Worm (Caenorhabditis elegans) whole organism, L4 larva: ENCODE data around the gene M7.7.

Experiments used
- D1046.2 ChIP-seq: fragments of 200-800 bp; sonication (Bioruptor generic); IDR thresholded peaks from 2 replicates; pipeline ENCODE4 v1.3.6; 2022; ENCODE audit warnings: missing genetic modification characterization, missing compliant biosample characterization
- F10B5.3 ChIP-seq: sonication (generic microtip); optimal IDR thresholded peaks from 2 replicates; lab custom pipeline; 2016; ENCODE audit warnings: mild to moderate bottlenecking, missing genetic modification characterization, missing compliant biosample characterization
- F49E8.2 ChIP-seq: sonication (generic microtip); optimal IDR thresholded peaks from 2 replicates; lab custom pipeline; 2016; ENCODE audit warnings: missing compliant biosample characterization, mild to moderate bottlenecking, missing genetic modification characterization, borderline replicate concordance
- R02D3.7 ChIP-seq: fragments of 150-350 bp; sonication (generic microtip); optimal IDR thresholded peaks from 3 replicates; lab custom pipeline; 2014; ENCODE audit warnings: missing biosample characterization, missing genetic modification characterization
- Y48G9A.11 ChIP-seq: fragments of 200-800 bp; sonication (Bioruptor generic); IDR thresholded peaks from 2 replicates; pipeline ENCODE4 v1.3.6; 2022; ENCODE audit warnings: missing genetic modification reagents, missing genetic modification characterization, missing compliant biosample characterization
- Y5F2A.4 ChIP-seq: fragments of 200-800 bp; sonication (Bioruptor generic); optimal IDR thresholded peaks from 2 replicates; lab custom pipeline; 2018; ENCODE audit warnings: mild to moderate bottlenecking, missing genetic modification characterization, missing compliant biosample characterization
- aha-1 ChIP-seq: fragments of 150-350 bp; peaks from one replicate; lab custom pipeline; 2014; ENCODE audit warnings: missing biosample characterization, missing genetic modification characterization
- aly-2 ChIP-seq: sonication (generic microtip); optimal IDR thresholded peaks from 2 replicates; lab custom pipeline; 2018; ENCODE audit warnings: missing biosample characterization, missing genetic modification characterization
- ceh-28 ChIP-seq: fragments of 150-350 bp; optimal IDR thresholded peaks from 2 replicates; lab custom pipeline; 2014; ENCODE audit warnings: missing biosample characterization, missing genetic modification reagents, missing genetic modification characterization
- ceh-32 ChIP-seq: sonication (generic microtip); optimal IDR thresholded peaks from 2 replicates; lab custom pipeline; 2016; ENCODE audit warnings: mild to moderate bottlenecking, missing genetic modification characterization, missing compliant biosample characterization; ENCODE audit not compliant: poor library complexity
- ceh-62 ChIP-seq: sonication (generic microtip); optimal IDR thresholded peaks from 2 replicates; lab custom pipeline; 2017; ENCODE audit warnings: missing biosample characterization, missing genetic modification characterization
- ces-1 ChIP-seq: fragments of 150-350 bp; sonication (generic microtip); optimal IDR thresholded peaks from 4 replicates; lab custom pipeline; 2014; ENCODE audit warnings: missing biosample characterization, missing genetic modification reagents, missing genetic modification characterization
- daf-16 ChIP-seq, 3 experiments: sonication (generic microtip); optimal IDR thresholded peaks; 2 replicates each; lab custom pipeline; 2016 to 2017; ENCODE audit warnings: missing genetic modification characterization in 3 of 3, missing genetic modification reagents in 3 of 3, mild to moderate bottlenecking in 2 of 3, missing compliant biosample characterization in 2 of 3, missing biosample characterization in 1 of 3, moderate library complexity in 1 of 3
- dmd-6 ChIP-seq: fragments of 200-800 bp; sonication (Bioruptor generic); IDR thresholded peaks from 2 replicates; pipeline ENCODE4 v1.3.6; 2022; ENCODE audit warnings: missing genetic modification reagents, missing genetic modification characterization, missing compliant biosample characterization
- dmd-8 ChIP-seq: fragments of 200-800 bp; sonication (Bioruptor generic); IDR thresholded peaks from 2 replicates; pipeline ENCODE4 v1.3.6; 2022; ENCODE audit warnings: missing genetic modification characterization, missing compliant biosample characterization
- dpl-1 ChIP-seq: fragments of 150-350 bp; optimal IDR thresholded peaks from 2 replicates; lab custom pipeline; 2014; ENCODE audit warnings: missing biosample characterization, missing genetic modification reagents, missing genetic modification characterization
- dve-1 ChIP-seq: sonication (generic microtip); optimal IDR thresholded peaks from 2 replicates; lab custom pipeline; 2017; ENCODE audit warnings: antibody characterized with exemption, mild to moderate bottlenecking, missing genetic modification characterization, missing compliant biosample characterization; ENCODE audit not compliant: insufficient read depth
- fos-1 ChIP-seq: fragments of 150-350 bp; optimal IDR thresholded peaks from 2 replicates; lab custom pipeline; 2014; ENCODE audit warnings: missing biosample characterization, missing genetic modification characterization
- hmg-1.1 ChIP-seq: fragments of 200-800 bp; sonication (Bioruptor generic); IDR thresholded peaks from 2 replicates; pipeline ENCODE4 v1.3.6; 2022; ENCODE audit warnings: missing genetic modification reagents, missing genetic modification characterization, missing compliant biosample characterization
- lim-7 ChIP-seq: fragments of 200-800 bp; sonication (Bioruptor generic); IDR thresholded peaks from 2 replicates; pipeline ENCODE4 v1.3.6; 2022; ENCODE audit warnings: missing genetic modification characterization, missing compliant biosample characterization
- lin-1 ChIP-seq: fragments of 200-800 bp; sonication (Bioruptor generic); IDR thresholded peaks from 2 replicates; pipeline ENCODE4 v1.3.6; 2022; ENCODE audit warnings: missing genetic modification reagents, missing genetic modification characterization, missing compliant biosample characterization
- lin-39 ChIP-seq: fragments of 150-350 bp; optimal IDR thresholded peaks from 2 replicates; lab custom pipeline; 2014; ENCODE audit warnings: missing biosample characterization, missing genetic modification reagents, missing genetic modification characterization
- lir-3 ChIP-seq: sonication (generic microtip); optimal IDR thresholded peaks from 2 replicates; lab custom pipeline; 2016; ENCODE audit warnings: mild to moderate bottlenecking, missing genetic modification characterization, missing compliant biosample characterization
- madf-5 ChIP-seq, 2 experiments: fragments of 200-800 bp; sonication (Bioruptor generic); IDR thresholded peaks; 2 replicates each; pipeline ENCODE4 v1.3.6; 2022; ENCODE audit warnings: missing compliant biosample characterization in 2 of 2, missing genetic modification characterization in 2 of 2
- mdt-29 ChIP-seq: fragments of 200-800 bp; sonication (Bioruptor generic); IDR thresholded peaks from 2 replicates; pipeline ENCODE4 v1.3.6; 2022; ENCODE audit warnings: missing genetic modification reagents, missing genetic modification characterization, missing compliant biosample characterization
- mep-1 ChIP-seq: fragments of 150-350 bp; sonication (generic microtip); optimal IDR thresholded peaks from 3 replicates; lab custom pipeline; 2014; ENCODE audit warnings: missing biosample characterization, missing genetic modification characterization
- mes-2 ChIP-seq: sonication (generic microtip); optimal IDR thresholded peaks from 2 replicates; lab custom pipeline; 2016; ENCODE audit warnings: missing genotype, mild to moderate bottlenecking, missing genetic modification characterization, missing compliant biosample characterization; ENCODE audit not compliant: poor library complexity, severe bottlenecking
- mxl-2 ChIP-seq: fragments of 200-800 bp; sonication (Bioruptor generic); conservative IDR thresholded peaks from 2 replicates; pipeline ENCODE4 v1.3.6; 2022; ENCODE audit warnings: missing genetic modification reagents, missing genetic modification characterization, missing compliant biosample characterization
- nhr-10 ChIP-seq: fragments of 150-350 bp; optimal IDR thresholded peaks from 2 replicates; lab custom pipeline; 2014; ENCODE audit warnings: missing biosample characterization, missing genetic modification characterization
- nhr-102 ChIP-seq: sonication (generic microtip); optimal IDR thresholded peaks from 2 replicates; lab custom pipeline; 2016; ENCODE audit warnings: mild to moderate bottlenecking, missing genetic modification characterization, moderate library complexity, missing compliant biosample characterization
- nhr-11 ChIP-seq: fragments of 150-350 bp; optimal IDR thresholded peaks from 2 replicates; lab custom pipeline; 2014; ENCODE audit warnings: missing biosample characterization, missing genetic modification characterization
- nhr-237 ChIP-seq: sonication (generic microtip); optimal IDR thresholded peaks from 2 replicates; lab custom pipeline; 2017; ENCODE audit warnings: missing biosample characterization, missing genetic modification characterization
- nhr-28 ChIP-seq: fragments of 150-350 bp; optimal IDR thresholded peaks from 2 replicates; lab custom pipeline; 2014; ENCODE audit warnings: missing biosample characterization, missing genetic modification characterization
- nhr-48 ChIP-seq: sonication (generic microtip); optimal IDR thresholded peaks from 2 replicates; lab custom pipeline; 2016; ENCODE audit warnings: mild to moderate bottlenecking, missing genetic modification characterization, missing compliant biosample characterization
- nhr-6 ChIP-seq: fragments of 150-350 bp; optimal IDR thresholded peaks from 2 replicates; lab custom pipeline; 2014; ENCODE audit warnings: missing biosample characterization, missing genetic modification characterization
- nhr-76 ChIP-seq: fragments of 150-350 bp; optimal IDR thresholded peaks from 2 replicates; lab custom pipeline; 2014; ENCODE audit warnings: missing biosample characterization, missing genetic modification characterization
- pha-4 ChIP-seq, 2 experiments: fragments of 150-350 bp in 1 of 2; fragments of 200-800 bp in 1 of 2; sonication (Bioruptor generic) in 1 of 2; IDR thresholded peaks in 1 of 2; optimal IDR thresholded peaks in 1 of 2; 2 replicates each; pipeline versions ENCODE4 v1.3.6 to Lab custom; 2014 to 2022; ENCODE audit warnings: missing genetic modification characterization in 2 of 2, missing genetic modification reagents in 2 of 2, missing biosample characterization in 1 of 2, missing compliant biosample characterization in 1 of 2
- pqm-1 ChIP-seq: sonication (generic microtip); optimal IDR thresholded peaks from 2 replicates; lab custom pipeline; 2017; ENCODE audit warnings: missing biosample characterization, missing genetic modification characterization
- rbr-2 ChIP-seq: sonication (generic microtip); optimal IDR thresholded peaks from 2 replicates; lab custom pipeline; 2016; ENCODE audit warnings: missing genotype, missing genetic modification characterization, missing compliant biosample characterization
- saeg-2 ChIP-seq: fragments of 200-800 bp; sonication (Bioruptor generic); IDR thresholded peaks from 2 replicates; pipeline ENCODE4 v1.3.6; 2022; ENCODE audit warnings: missing genetic modification reagents, missing genetic modification characterization, missing compliant biosample characterization
- set-16 ChIP-seq: fragments of 200-800 bp; sonication (Bioruptor generic); IDR thresholded peaks from 2 replicates; pipeline ENCODE4 v1.3.6; 2022; ENCODE audit warnings: missing genetic modification reagents, missing genetic modification characterization, missing compliant biosample characterization
- snpc-4 ChIP-seq: fragments of 150-350 bp; optimal IDR thresholded peaks from 2 replicates; lab custom pipeline; 2014; ENCODE audit warnings: missing biosample characterization, missing genetic modification characterization
- spr-1 ChIP-seq: sonication (generic microtip); optimal IDR thresholded peaks from 2 replicates; lab custom pipeline; 2016; ENCODE audit warnings: mild to moderate bottlenecking, missing genetic modification characterization, missing compliant biosample characterization
- unc-62 ChIP-seq, 3 experiments: fragments of 150-350 bp in 1 of 3; sonication (generic microtip); optimal IDR thresholded peaks in 2 of 3; peaks in 1 of 3; 1 replicate in 1 of 3; 2 replicates in 2 of 3; lab custom pipeline; 2014 to 2017; ENCODE audit warnings: missing biosample characterization in 3 of 3, missing genetic modification characterization in 3 of 3, missing genetic modification reagents in 3 of 3, missing genotype in 1 of 3
- vab-7 ChIP-seq: fragments of 200-800 bp; sonication (Bioruptor generic); IDR thresholded peaks from 2 replicates; pipeline ENCODE4 v1.3.6; 2022; ENCODE audit warnings: missing genetic modification reagents, missing genetic modification characterization, missing compliant biosample characterization
- zip-2 ChIP-seq: fragments of 150-350 bp; optimal IDR thresholded peaks from 2 replicates; lab custom pipeline; 2014; ENCODE audit warnings: missing biosample characterization, missing genetic modification characterization

M7.7 gene

DNA sequence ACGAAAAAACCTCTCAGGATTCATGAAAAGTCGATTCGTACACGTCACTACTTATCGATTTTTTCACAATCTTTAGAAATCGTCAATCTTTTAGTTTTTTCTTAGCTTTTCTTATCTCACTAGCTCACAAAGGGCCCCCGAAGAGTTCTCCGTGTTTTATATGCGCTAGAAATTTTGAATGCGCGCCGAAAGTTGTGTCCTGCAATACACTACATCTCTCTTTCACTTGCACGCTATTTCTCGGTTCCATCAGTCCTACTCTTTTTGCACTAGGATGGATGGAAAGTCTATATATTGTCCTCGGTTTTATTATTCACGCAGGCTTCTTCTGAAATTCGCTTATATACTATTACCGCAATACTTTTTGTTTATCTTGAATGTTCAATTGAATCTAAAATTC is 36.0 kb downstream of the M7.7 start:
- peak; percentile 73 for TF ChIP-seq dpl-1 (GFP tag; lab: Kevin White, UChicago)
- TF ChIP-seq nhr-28 (tag; lab: Kevin White, UChicago), result peak; percentile 15
- peak in 1 of 2 experiments; percentile 33 for TF ChIP-seq unc-62 (GFP tag; optimal IDR thresholded peaks at IDR 0.05 in 1 of 2; lab: Kevin White, UChicago)
- TF ChIP-seq unc-62 (tag; optimal IDR thresholded peaks at IDR 0.05; lab: Kevin White, UChicago), result no peak
- TF ChIP-seq mes-2 (tag; lab: Kevin White, UChicago), result no peak

DNA sequence TGAATTAATAATTGTTTCAGACTA is 36.2 kb downstream of the M7.7 start, which contains the start of gene swsn-4:
swsn-4 (plus strand) TSS at position 21 of the 24 bp plus-strand sequence.
- TF ChIP-seq D1046.2 (GFP tag; lab: Robert Waterston, UW) (no peak), nhr-48 (no peak), snpc-4 (no peak), ces-1 (GFP tag; lab: Kevin White, UChicago) (no peak), nhr-10 (tag; lab: Kevin White, UChicago) (no peak), rbr-2 (tag; lab: Kevin White, UChicago) (no peak), nhr-11 (tag; lab: Kevin White, UChicago) (no peak), lim-7 (no peak), lin-1 (GFP tag; lab: Robert Waterston, UW) (no peak), nhr-6 (tag; lab: Kevin White, UChicago) (no peak), F10B5.3 (tag; lab: Kevin White, UChicago) (no peak), lin-39 (tag; lab: Kevin White, UChicago) (no peak), nhr-102 (tag; lab: Kevin White, UChicago) (no peak), dve-1 (tag; lab: Kevin White, UChicago) (no peak), spr-1 (tag; lab: Kevin White, UChicago) (no peak)

- 0 out of 2 replicates have a peak, but pooled peaks have one; percentile 6 for TF ChIP-seq set-16 (GFP tag; lab: Robert Waterston, UW)
- TF ChIP-seq unc-62 (GFP tag; optimal IDR thresholded peaks at IDR 0.05 in 1 of 2; lab: Kevin White, UChicago), result peak in 1 of 2 experiments; percentile 92
- TF ChIP-seq unc-62 (tag; optimal IDR thresholded peaks at IDR 0.05; lab: Kevin White, UChicago), result no peak
- no peak for TF ChIP-seq hmg-1.1 (GFP tag; lab: Robert Waterston, UW)
Measured at ce11 chrIV:11126028-11126427, 36.4 kb downstream of the M7.7 start.

DNA sequence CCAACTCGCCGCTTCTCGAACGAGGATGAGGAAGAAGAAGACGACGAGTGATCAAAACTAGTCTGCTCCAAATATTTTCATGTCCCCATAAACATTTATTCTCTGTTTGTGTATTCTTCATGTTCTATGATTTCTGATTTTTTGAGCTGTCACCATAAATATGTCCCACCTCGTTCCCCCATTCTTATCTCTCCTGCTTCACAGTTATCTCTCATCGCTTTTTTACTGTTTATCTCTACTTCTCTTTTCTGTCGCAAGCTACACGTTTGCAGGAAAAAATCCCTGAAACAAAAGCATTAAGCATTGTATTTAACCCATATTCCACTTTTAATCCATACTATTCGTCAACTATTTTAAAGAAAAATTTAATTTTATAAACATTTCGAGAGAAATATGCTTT is 41.1 kb downstream of the M7.7 start:
- TF ChIP-seq mep-1 (peak; percentile 47), zip-2 (tag; lab: Kevin White, UChicago) (no peak), daf-16 (GFP tag; optimal IDR thresholded peaks at IDR 0.05; lab: Kevin White, UChicago) (no peak), daf-16 (tag; optimal IDR thresholded peaks at IDR 0.05; lab: Kevin White, UChicago) (peak; percentile 83), mxl-2 (GFP tag; lab: Robert Waterston, UW) (no peak), nhr-237 (tag; lab: Kevin White, UChicago) (no peak), nhr-28 (tag; lab: Kevin White, UChicago) (peak; percentile 20), saeg-2 (GFP tag; lab: Robert Waterston, UW) (no peak), lin-39 (tag; lab: Kevin White, UChicago) (no peak), lir-3 (tag; lab: Kevin White, UChicago) (no peak), vab-7 (no peak), ceh-62 (no peak), hmg-1.1 (GFP tag; lab: Robert Waterston, UW) (no peak), pha-4 (GFP tag; IDR thresholded peaks at IDR 0.05; lab: Robert Waterston, UW) (no peak), pha-4 (tag; optimal IDR thresholded peaks at IDR 0.05; lab: Kevin White, UChicago) (no peak), rbr-2 (tag; lab: Kevin White, UChicago) (no peak), R02D3.7 (tag; lab: Kevin White, UChicago) (no peak), aly-2 (tag; lab: Kevin White, UChicago) (no peak), set-16 (GFP tag; lab: Robert Waterston, UW) (no peak), mdt-29 (GFP tag; lab: Robert Waterston, UW) (no peak), F49E8.2 (tag; lab: Kevin White, UChicago) (no peak), Y48G9A.11 (no peak), nhr-76 (no peak), dmd-6 (no peak; the same call in 1 of the 2 replicates), nhr-102 (tag; lab: Kevin White, UChicago) (no peak), Y5F2A.4 (GFP tag; lab: Kevin White, UChicago) (no peak), ceh-28 (tag; lab: Kevin White, UChicago) (no peak), dmd-8 (GFP tag; lab: Robert Waterston, UW) (no peak), fos-1 (tag; lab: Kevin White, UChicago) (no peak), pqm-1 (tag; lab: Kevin White, UChicago) (no peak), aha-1 (tag; lab: Kevin White, UChicago) (no peak), madf-5 (GFP tag; IDR thresholded peaks at IDR 0.05; lab: Robert Waterston, UW) (no peak), ceh-32 (no peak)
